Worm (Caenorhabditis elegans): Measurements from ENCODE around the gene C27D9.1.
A peak's percentile ranks its signal among the peaks of the same experiment; 100 is the strongest.

Gene C27D9.1

DNA sequence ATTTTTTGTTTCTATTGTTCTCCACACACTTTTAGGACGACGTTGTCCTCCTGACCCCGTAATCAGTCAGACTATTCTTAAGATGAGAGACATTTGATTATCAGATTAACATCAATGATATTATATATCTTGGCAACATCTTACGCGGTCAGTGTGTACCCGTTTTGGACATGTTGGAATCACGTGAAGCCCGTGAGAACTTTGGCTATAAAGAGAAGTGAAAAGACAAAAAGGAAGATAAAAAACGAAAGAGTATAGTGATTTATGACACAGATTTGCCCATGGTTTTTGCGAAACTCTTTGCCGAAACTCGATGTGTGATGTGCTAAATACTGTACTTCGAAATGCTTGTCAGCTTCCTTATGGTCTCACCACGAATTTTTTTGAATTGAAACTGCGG lies 7.9 kb upstream of the C27D9.1 start (continued):
- TF ChIP-seq nhr-71 (tag; optimal IDR thresholded peaks at IDR 0.05) (peak; percentile 79), hlh-17 (GFP tag; optimal IDR thresholded peaks at IDR 0.05; ENCODE audit: borderline replicate concordance) (no peak), nhr-20 (tag; optimal IDR thresholded peaks at IDR 0.05) (peak; percentile 82), ceh-82 (tag; optimal IDR thresholded peaks at IDR 0.05) (no peak), ztf-11 (tag; optimal IDR thresholded peaks at IDR 0.05) (no peak), vab-15 (tag; optimal IDR thresholded peaks at IDR 0.05) (no peak), C34B4.2 (tag; optimal IDR thresholded peaks at IDR 0.05) (no peak), nhr-19 (GFP tag; conservative IDR thresholded peaks at IDR 0.05) (peak; percentile 55), nhr-90 (tag; optimal IDR thresholded peaks at IDR 0.05; ENCODE audit: poor library complexity) (peak; percentile 79), hpl-2 (GFP tag; optimal IDR thresholded peaks at IDR 0.05) (no peak), efl-1 (optimal IDR thresholded peaks at IDR 0.05) (peak in 1 of 2 experiments; percentile 8), efl-1 (GFP tag; optimal IDR thresholded peaks at IDR 0.05 in 1 of 2) (peak in 1 of 2 experiments; percentile 68), nhr-47 (tag; optimal IDR thresholded peaks at IDR 0.05) (peak; percentile 47), unc-62 (GFP tag; optimal IDR thresholded peaks at IDR 0.05) (no peak), Y116A8C.19 (tag; optimal IDR thresholded peaks at IDR 0.05; ENCODE audit: borderline replicate concordance) (no peak), blmp-1 (tag; optimal IDR thresholded peaks at IDR 0.05) (peak; percentile 95), lin-13 (GFP tag; optimal IDR thresholded peaks at IDR 0.05) (no peak)

ce11 chrII:4747063-4747462 lies 6.2 kb upstream of the C27D9.1 start:
- TF ChIP-seq lin-35 (GFP tag; optimal IDR thresholded peaks at IDR 0.05) (peak in 1 of 2 experiments; percentile 8), lin-15B (tag; optimal IDR thresholded peaks at IDR 0.05) (no peak), elt-3 (tag; optimal IDR thresholded peaks at IDR 0.05) (peak in 2 of 6 experiments; percentile 13 to 55), nhr-85 (tag) (peak; percentile 84), nhr-47 (tag; optimal IDR thresholded peaks at IDR 0.05) (peak; percentile 30), nhr-20 (tag; optimal IDR thresholded peaks at IDR 0.05) (peak; percentile 24), ces-1 (GFP tag; optimal IDR thresholded peaks at IDR 0.05) (no peak), rnt-1 (tag; optimal IDR thresholded peaks at IDR 0.05) (no peak), mdl-1 (tag; optimal IDR thresholded peaks at IDR 0.05) (peak in 1 of 2 experiments; percentile 44), blmp-1 (tag; optimal IDR thresholded peaks at IDR 0.05) (peak; percentile 32), grh-1 (GFP tag; IDR thresholded peaks at IDR 0.05) (0 out of 2 replicates have a peak, but pooled peaks have one; percentile 6), nhr-71 (tag; optimal IDR thresholded peaks at IDR 0.05) (peak; percentile 37), snu-23 (GFP tag; optimal IDR thresholded peaks at IDR 0.05) (peak; percentile 5), lin-14 (GFP tag; optimal IDR thresholded peaks at IDR 0.05) (peak; percentile 19), nhr-19 (GFP tag; conservative IDR thresholded peaks at IDR 0.05) (peak; percentile 40)

- TF ChIP-seq ets-5 (GFP tag; IDR thresholded peaks at IDR 0.05) (no peak), efl-1 (optimal IDR thresholded peaks at IDR 0.05) (no peak), efl-1 (GFP tag; optimal IDR thresholded peaks at IDR 0.05 in 1 of 2) (peak in 1 of 2 experiments; percentile 55), elt-3 (tag; optimal IDR thresholded peaks at IDR 0.05) (peak in 1 of 6 experiments; percentile 51), nhr-85 (tag) (peak; percentile 71), hlh-17 (GFP tag; optimal IDR thresholded peaks at IDR 0.05; ENCODE audit: borderline replicate concordance) (no peak), lin-14 (GFP tag; optimal IDR thresholded peaks at IDR 0.05) (peak; percentile 8), nhr-71 (tag; optimal IDR thresholded peaks at IDR 0.05) (peak; percentile 21), nhr-20 (tag; optimal IDR thresholded peaks at IDR 0.05) (no peak)
These were observed 5.5 kb upstream of the C27D9.1 start for ce11 chrII:4747697-4748096.

DNA sequence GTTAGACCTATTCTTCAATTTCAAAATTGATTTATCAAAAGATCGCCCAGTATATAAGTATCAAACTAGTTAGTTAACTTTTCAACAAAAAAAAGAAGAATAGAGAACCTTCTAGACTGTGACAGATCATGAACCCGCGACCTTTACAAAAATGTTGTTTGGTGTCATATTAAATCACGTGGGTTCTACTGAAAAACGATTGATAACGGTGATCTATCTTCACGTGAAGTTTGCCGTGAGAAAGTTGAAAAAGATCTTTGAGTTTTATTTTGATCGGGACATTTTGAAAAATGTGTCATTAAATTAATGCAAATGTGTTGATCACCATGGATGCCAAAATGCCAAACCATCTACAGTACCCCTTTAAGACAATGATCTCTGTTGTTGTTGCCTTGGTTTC lies 4.8 kb upstream of the C27D9.1 start:
- TF ChIP-seq tbx-2 (tag; optimal IDR thresholded peaks at IDR 0.05) (peak; percentile 31), swsn-7 (tag; optimal IDR thresholded peaks at IDR 0.05) (no peak), sptf-1 (tag; optimal IDR thresholded peaks at IDR 0.05) (no peak), elt-3 (tag; optimal IDR thresholded peaks at IDR 0.05) (peak in 3 of 6 experiments; percentile 27 to 65 (median 46)), unc-130 (tag; optimal IDR thresholded peaks at IDR 0.05) (peak; percentile 3), ceh-63 (GFP tag; optimal IDR thresholded peaks at IDR 0.05) (no peak), lin-15B (tag; optimal IDR thresholded peaks at IDR 0.05) (no peak), skn-1 (tag; optimal IDR thresholded peaks at IDR 0.05) (no peak), zag-1 (tag; optimal IDR thresholded peaks at IDR 0.05) (no peak), aha-1 (tag; optimal IDR thresholded peaks at IDR 0.05) (no peak), nhr-47 (tag; optimal IDR thresholded peaks at IDR 0.05) (no peak), lin-14 (GFP tag; optimal IDR thresholded peaks at IDR 0.05) (peak; percentile 5), pag-3 (tag; optimal IDR thresholded peaks at IDR 0.05; ENCODE audit: borderline replicate concordance, insufficient read depth) (no peak), nhr-85 (tag) (peak; percentile 87), C16A3.4 (tag; optimal IDR thresholded peaks at IDR 0.05) (no peak), mef-2 (tag; optimal IDR thresholded peaks at IDR 0.05) (no peak), jun-1 (tag; optimal IDR thresholded peaks at IDR 0.05) (no peak), nhr-77 (tag; optimal IDR thresholded peaks at IDR 0.05) (no peak), nhr-20 (tag; optimal IDR thresholded peaks at IDR 0.05) (peak; percentile 61), elt-2 (tag; optimal IDR thresholded peaks at IDR 0.05) (no peak), irx-1 (tag; optimal IDR thresholded peaks at IDR 0.05) (no peak), lin-13 (GFP tag; optimal IDR thresholded peaks at IDR 0.05) (no peak), efl-1 (optimal IDR thresholded peaks at IDR 0.05) (no peak), efl-1 (GFP tag; optimal IDR thresholded peaks at IDR 0.05 in 1 of 2) (peak in 1 of 2 experiments; percentile 93), C34B4.2 (tag; optimal IDR thresholded peaks at IDR 0.05) (no peak), mdl-1 (tag; optimal IDR thresholded peaks at IDR 0.05) (peak in 1 of 2 experiments; percentile 48), ama-1 (optimal IDR thresholded peaks at IDR 0.05) (no peak), blmp-1 (tag; optimal IDR thresholded peaks at IDR 0.05) (no peak)
